Worm (Caenorhabditis elegans) whole organism, midembryonic: ENCODE data around the gene Y4C6A.3.

Experiments used
- T22C8.4 ChIP-seq: fragments of 200-800 bp; sonication (Bioruptor generic); IDR thresholded peaks from 2 replicates; pipeline ENCODE4 v1.3.6; 2022; ENCODE audit warnings: missing genetic modification characterization, missing compliant biosample characterization
- cog-1 ChIP-seq: sonication (generic microtip); optimal IDR thresholded peaks from 2 replicates; lab custom pipeline; 2016; ENCODE audit warnings: missing genetic modification characterization, missing compliant biosample characterization
- flt-1 ChIP-seq: fragments of 200-800 bp; sonication (Bioruptor generic); IDR thresholded peaks from 2 replicates; pipeline ENCODE4 v1.3.6; 2022; ENCODE audit warnings: missing genetic modification characterization, missing compliant biosample characterization
- klf-2 ChIP-seq: fragments of 200-800 bp; sonication (Bioruptor generic); conservative IDR thresholded peaks from 2 replicates; pipeline ENCODE4 v1.3.6; 2022; ENCODE audit warnings: missing genetic modification reagents, missing genetic modification characterization, missing compliant biosample characterization
- med-1 ChIP-seq: sonication (generic microtip); optimal IDR thresholded peaks from 2 replicates; lab custom pipeline; 2017; ENCODE audit warnings: missing genetic modification characterization, mild to moderate bottlenecking, missing compliant biosample characterization, antibody characterized with exemption, missing genetic modification reagents; ENCODE audit not compliant: insufficient read depth
- ref-1 ChIP-seq: fragments of 200-800 bp; sonication (Bioruptor generic); conservative IDR thresholded peaks from 2 replicates; pipeline ENCODE4 v1.3.6; 2022; ENCODE audit warnings: missing genetic modification reagents, missing genetic modification characterization, missing compliant biosample characterization
- tab-1 ChIP-seq: fragments of 200-800 bp; sonication (Bioruptor generic); IDR thresholded peaks from 2 replicates; pipeline ENCODE4 v1.3.6; 2022; ENCODE audit warnings: missing genetic modification characterization, missing compliant biosample characterization
- ztf-23 ChIP-seq: fragments of 200-800 bp; sonication (Bioruptor generic); IDR thresholded peaks from 2 replicates; pipeline ENCODE4 v1.3.6; 2022; ENCODE audit warnings: missing genetic modification reagents, missing genetic modification characterization, missing compliant biosample characterization
- ztf-29 ChIP-seq: fragments of 200-800 bp; sonication (Bioruptor generic); IDR thresholded peaks from 2 replicates; pipeline ENCODE4 v1.3.6; 2022; ENCODE audit warnings: missing genetic modification reagents, missing genetic modification characterization, missing compliant biosample characterization

DNA sequence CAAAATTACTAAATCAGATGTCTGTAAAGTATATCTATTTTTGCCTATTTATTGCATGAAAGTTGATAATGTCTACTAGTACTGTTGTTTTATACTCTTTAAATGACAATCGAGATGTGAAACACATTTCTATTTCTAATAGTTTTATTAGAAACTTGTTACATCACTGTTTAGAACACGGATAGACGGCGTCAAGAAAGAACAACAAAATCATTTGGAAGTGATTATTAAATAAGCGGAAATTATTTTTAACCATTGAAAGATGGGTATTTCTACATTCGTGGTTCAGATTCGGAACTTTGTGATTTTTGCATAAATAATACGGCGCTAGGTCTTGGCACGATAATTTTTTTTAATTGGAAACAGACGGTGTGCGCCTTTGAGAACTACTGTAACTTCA, 17.2 kb upstream of the Y4C6A.3 start:
- TF ChIP-seq tab-1 (no peak), flt-1 (GFP tag; lab: Robert Waterston, UW) (no peak), klf-2 (GFP tag; lab: Robert Waterston, UW) (no peak), ztf-29 (no peak), T22C8.4 (GFP tag; lab: Robert Waterston, UW) (no peak), med-1 (GFP tag; lab: Kevin White, UChicago) (no peak), ref-1 (no peak), cog-1 (no peak), ztf-23 (GFP tag; lab: Robert Waterston, UW) (no peak)
